Fruit fly (Drosophila melanogaster): ENCODE measurements around the gene mRpL19.
A peak's percentile ranks its signal among the peaks of the same experiment; 100 is the strongest.

The mRpL19 gene

DNA sequence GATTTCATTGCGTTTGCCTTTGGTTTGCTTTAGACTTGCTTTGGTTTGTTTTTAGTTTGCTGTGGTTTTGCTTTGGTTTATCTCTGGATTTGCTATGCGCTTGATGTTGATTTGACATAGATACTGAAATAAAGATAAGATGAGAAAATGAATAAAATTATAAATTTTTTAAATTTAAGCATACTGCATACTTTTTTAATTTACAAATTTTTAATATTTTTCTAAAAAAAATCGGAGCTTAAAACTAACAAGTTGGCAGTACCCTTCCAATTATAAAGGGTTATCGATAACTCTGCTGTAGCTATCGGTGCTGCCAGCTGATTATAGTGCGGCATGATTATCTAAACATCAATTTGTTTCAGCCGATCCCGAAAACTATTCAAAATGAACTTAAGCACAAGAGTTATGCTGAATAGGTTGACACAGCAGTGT lies at the start of gene mRpL19:
TSS of gene mRpL19 (plus strand) at position 307 of the 432 bp plus-strand sequence.
- TF ChIP-seq noc (tag; optimal IDR thresholded peaks at IDR 0.05), result peak; percentile 55

- TF ChIP-seq noc (tag; optimal IDR thresholded peaks at IDR 0.05), result no peak
These were observed 38.1 kb upstream of the mRpL19 start, which contains the start of gene Or85e for dm6 chr3R:8635778-8636177. Or85e (minus strand) TSS chr3R:8635878.

dm6 chr3R:8638629-8639028 lies 35.3 kb upstream of the mRpL19 start:
- no peak for TF ChIP-seq noc (tag; optimal IDR thresholded peaks at IDR 0.05)

dm6 chr3R:8642376-8642966 lies 31.4 kb upstream of the mRpL19 start:
- TF ChIP-seq noc (tag; optimal IDR thresholded peaks at IDR 0.05), result peak; percentile 29

DNA sequence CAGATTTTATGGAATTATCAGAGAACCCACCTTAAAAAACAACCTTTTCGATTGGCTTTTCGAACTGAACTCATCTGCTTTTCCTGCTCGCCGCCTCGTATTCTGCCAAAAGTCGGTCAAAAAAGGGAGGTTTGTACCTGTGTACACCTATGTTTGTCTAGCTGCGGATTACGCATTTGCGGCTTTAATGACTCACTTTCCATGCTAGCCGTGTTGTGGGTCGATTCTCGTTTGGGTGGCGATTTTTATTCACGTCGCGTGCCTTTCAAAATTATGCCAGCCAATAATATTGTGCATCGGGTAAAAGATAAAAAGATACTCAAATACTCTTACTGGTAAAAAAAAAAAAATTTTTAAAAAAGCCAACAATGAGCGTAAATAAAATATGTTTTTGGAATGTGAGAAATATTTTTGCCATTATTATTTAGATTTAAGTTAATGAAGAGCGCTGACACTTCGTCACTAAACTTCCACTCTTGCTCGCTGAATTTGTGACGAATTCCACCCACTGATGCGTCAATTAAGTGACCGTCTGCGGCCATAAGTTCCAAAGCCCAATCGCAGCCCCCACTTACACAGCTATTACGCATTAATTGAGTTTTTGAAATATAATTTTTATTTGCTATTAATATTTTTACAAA lies 28.2 kb upstream of the mRpL19 start, which contains the start of gene Cyp313b1:
TSS of gene Cyp313b1 (minus strand) at position 71 of the 641 bp plus-strand sequence.
- no peak for TF ChIP-seq noc (tag; optimal IDR thresholded peaks at IDR 0.05)

dm6 chr3R:8650741-8651140 lies 23.2 kb upstream of the mRpL19 start, which contains the start of the genes Mkk4 and SLIRP2:
Mkk4 (minus strand) TSS chr3R:8650796.
SLIRP2 (plus strand) TSS chr3R:8651084.
- peak; percentile 98 for TF ChIP-seq noc (tag; optimal IDR thresholded peaks at IDR 0.05)

dm6 chr3R:8652731-8653130 lies 21.2 kb upstream of the mRpL19 start, which contains the start of the genes Sys1 and Dhod:
Sys1 (plus strand) TSS chr3R:8652821.
Dhod (minus strand) TSS chr3R:8652916.
- peak; percentile 77 for TF ChIP-seq noc (tag; optimal IDR thresholded peaks at IDR 0.05)

DNA sequence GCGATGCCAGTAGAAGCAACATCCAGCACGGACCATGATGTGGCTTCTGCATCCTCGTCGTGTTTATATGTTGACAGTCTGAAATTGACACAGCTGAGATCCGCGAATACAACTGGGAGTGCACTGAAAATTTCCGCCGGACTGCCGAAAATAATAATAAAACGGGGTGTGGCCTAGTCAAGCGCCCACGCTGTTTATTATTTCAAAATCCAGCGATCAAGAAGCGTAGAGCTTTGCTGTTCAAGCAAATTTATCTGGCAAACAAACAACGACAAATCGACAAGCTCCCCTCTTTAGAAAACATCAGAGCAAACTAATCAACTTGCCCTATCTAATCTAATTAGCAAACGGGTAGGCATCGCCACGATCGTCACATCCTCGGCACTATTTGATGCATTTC lies 19.9 kb upstream of the mRpL19 start:
- no peak for TF ChIP-seq noc (tag; optimal IDR thresholded peaks at IDR 0.05)

- no peak for TF ChIP-seq noc (tag; optimal IDR thresholded peaks at IDR 0.05)
These were observed 19.2 kb upstream of the mRpL19 start, which contains the start of gene CG42489 for dm6 chr3R:8654666-8655065. CG42489 (minus strand) TSS chr3R:8654766.

- TF ChIP-seq noc (tag; optimal IDR thresholded peaks at IDR 0.05), result no peak
These were observed 15.2 kb upstream of the mRpL19 start for dm6 chr3R:8658688-8659087.

DNA sequence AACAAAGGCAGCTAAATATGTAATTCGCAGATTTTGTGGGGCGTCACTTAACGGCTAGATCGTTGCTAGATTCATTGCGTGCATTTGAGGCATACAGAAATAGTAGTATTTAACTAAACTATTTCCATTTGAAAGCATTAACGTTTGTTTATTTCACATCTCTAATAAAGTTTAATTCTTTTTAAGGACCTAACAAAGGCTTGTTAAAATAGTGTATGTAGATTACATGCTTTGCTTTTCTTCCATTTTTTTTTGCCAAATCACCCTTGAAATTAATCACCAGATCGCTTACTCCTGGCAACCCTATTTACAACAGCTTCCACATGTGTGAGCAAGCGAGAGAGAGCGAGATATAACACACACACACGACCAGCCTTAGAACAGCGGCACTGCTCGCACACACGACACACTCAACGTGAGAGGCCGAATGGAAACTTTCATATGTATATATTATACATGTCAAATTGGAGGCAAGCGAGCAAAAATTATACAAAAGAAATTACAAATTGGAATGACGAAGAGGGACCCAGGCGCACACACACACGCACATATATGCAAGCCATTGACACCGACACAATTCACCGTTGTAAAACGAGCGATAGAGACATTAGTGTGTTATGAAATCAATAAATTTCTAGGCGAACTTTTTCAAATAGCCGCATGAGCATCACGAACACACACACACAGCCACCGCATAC lies 14.6 kb upstream of the mRpL19 start:
- TF ChIP-seq noc (tag; optimal IDR thresholded peaks at IDR 0.05), result peak; percentile 62

DNA sequence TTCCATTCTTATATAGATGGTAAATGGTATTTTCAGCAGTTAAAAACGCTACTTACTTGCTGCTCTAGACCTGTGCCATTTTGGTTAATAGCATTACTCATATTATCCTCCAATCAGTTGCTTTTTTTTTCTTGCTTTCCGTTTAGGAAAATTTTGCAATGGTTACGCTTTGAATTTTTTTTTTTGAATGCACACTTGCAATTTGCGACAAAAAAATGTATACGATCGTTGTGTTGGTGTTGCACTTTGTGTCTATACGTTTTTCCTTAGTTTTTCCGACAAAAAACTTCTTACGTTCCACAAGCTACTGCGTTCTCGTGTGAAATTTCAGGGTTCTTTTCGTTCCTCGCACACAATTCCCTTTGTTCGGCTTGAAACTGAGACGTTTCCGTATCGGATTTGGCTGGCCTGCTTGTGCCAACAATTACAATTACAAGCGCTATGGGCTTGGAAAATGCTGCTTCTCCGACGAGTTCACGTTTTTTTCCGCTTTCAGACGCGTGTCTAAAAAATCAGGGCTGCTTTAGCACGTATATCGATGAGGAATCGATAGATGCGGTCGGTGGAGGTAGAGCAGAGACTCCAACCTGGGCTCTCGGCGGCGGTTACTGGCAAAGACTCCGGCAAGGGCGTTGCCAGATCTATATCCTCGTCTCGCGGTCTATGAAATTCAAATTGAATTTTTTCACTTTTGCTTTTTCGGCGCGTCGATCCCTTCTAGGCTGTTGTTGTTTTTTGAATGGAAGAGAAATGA lies 13.8 kb upstream of the mRpL19 start:
- peak; percentile 7 for TF ChIP-seq noc (tag; optimal IDR thresholded peaks at IDR 0.05)

dm6 chr3R:8660661-8661060 lies 13.2 kb upstream of the mRpL19 start, which contains the start of gene bel:
bel (minus strand) TSS chr3R:8660761.
- TF ChIP-seq noc (tag; optimal IDR thresholded peaks at IDR 0.05), result no peak

- TF ChIP-seq noc (tag; optimal IDR thresholded peaks at IDR 0.05), result peak; percentile 52
These were observed 10.1 kb upstream of the mRpL19 start, which contains the start of gene CG8032 for dm6 chr3R:8663668-8664283. CG8032 (plus strand) TSS chr3R:8664115.

- no peak for TF ChIP-seq noc (tag; optimal IDR thresholded peaks at IDR 0.05)
These were observed 9.1 kb upstream of the mRpL19 start for dm6 chr3R:8664699-8665340.
